Fruit fly (Drosophila melanogaster) whole organism, embryonic: ENCODE results near the gene CG3587.

Source experiments
- Abd-B ChIP-seq: fragments of 200-800 bp; sonication (Bioruptor generic); optimal IDR thresholded peaks from 2 replicates; lab custom pipeline; 2018; ENCODE audit warnings: missing biosample characterization, mild to moderate bottlenecking, missing genetic modification characterization, moderate library complexity
- Asciz ChIP-seq: fragments of 200-800 bp; sonication (Bioruptor generic); optimal IDR thresholded peaks from 2 replicates; lab custom pipeline; 2017; ENCODE audit warnings: missing biosample characterization, mild to moderate bottlenecking, missing genetic modification characterization, missing genetic modification reagents
- BEAF-32 ChIP-seq: fragments of 200-800 bp; sonication (Bioruptor generic); optimal IDR thresholded peaks from 3 replicates; lab custom pipeline; 2017; ENCODE audit warnings: missing biosample characterization, missing genetic modification characterization, mild to moderate bottlenecking, moderate library complexity, missing genetic modification reagents
- CG10321 ChIP-seq: fragments of 200-800 bp; sonication (Bioruptor generic); IDR thresholded peaks from 2 replicates; pipeline ENCODE4 v1.3.6; 2022; ENCODE audit warnings: missing biosample characterization, missing genetic modification characterization
- CG11085 ChIP-seq: fragments of 200-800 bp; sonication (Bioruptor generic); IDR thresholded peaks from 2 replicates; pipeline ENCODE4 v1.3.6; 2022; ENCODE audit warnings: missing biosample characterization, missing genetic modification characterization
- CG12769 ChIP-seq: fragments of 200-800 bp; sonication (Bioruptor generic); optimal IDR thresholded peaks from 2 replicates; lab custom pipeline; 2019; ENCODE audit warnings: missing biosample characterization, mild to moderate bottlenecking, missing genetic modification characterization, moderate library complexity
- CG15011 ChIP-seq: fragments of 200-800 bp; sonication (Bioruptor generic); optimal IDR thresholded peaks from 3 replicates; lab custom pipeline; 2018; ENCODE audit warnings: missing biosample characterization, mild to moderate bottlenecking, missing genetic modification characterization
- CG15601 ChIP-seq: fragments of 200-800 bp; sonication (Bioruptor generic); optimal IDR thresholded peaks from 3 replicates; lab custom pipeline; 2019; ENCODE audit warnings: missing biosample characterization, mild to moderate bottlenecking, missing genetic modification characterization, moderate library complexity
- CG17829 ChIP-seq: fragments of 200-800 bp; optimal IDR thresholded peaks from 2 replicates; lab custom pipeline; 2019; ENCODE audit warnings: missing biosample characterization, mild to moderate bottlenecking, missing genetic modification characterization, moderate library complexity
- CG18262 ChIP-seq: fragments of 200-800 bp; optimal IDR thresholded peaks from 3 replicates; lab custom pipeline; 2019; ENCODE audit warnings: missing biosample characterization, mild to moderate bottlenecking, missing genetic modification characterization, moderate library complexity
- CG2202 ChIP-seq: fragments of 200-800 bp; sonication (Bioruptor generic); optimal IDR thresholded peaks from 2 replicates; lab custom pipeline; 2018; ENCODE audit warnings: missing biosample characterization, mild to moderate bottlenecking, missing genetic modification characterization
- CG3065 ChIP-seq: fragments of 200-800 bp; sonication (Bioruptor generic); optimal IDR thresholded peaks from 2 replicates; lab custom pipeline; 2016; ENCODE audit warnings: missing biosample characterization, missing genetic modification characterization
- CG32532 ChIP-seq: fragments of 200-800 bp; sonication (Bioruptor generic); IDR thresholded peaks from 2 replicates; pipeline ENCODE4 v1.3.6; 2022; ENCODE audit warnings: missing biosample characterization, missing genetic modification characterization
- CG34376 ChIP-seq: fragments of 200-800 bp; sonication (Bioruptor generic); optimal IDR thresholded peaks from 2 replicates; lab custom pipeline; 2018; ENCODE audit warnings: missing biosample characterization, mild to moderate bottlenecking, missing genetic modification characterization
- CG4707 ChIP-seq: fragments of 200-800 bp; sonication (Bioruptor generic); optimal IDR thresholded peaks from 2 replicates; lab custom pipeline; 2018; ENCODE audit warnings: missing biosample characterization, mild to moderate bottlenecking, missing genetic modification characterization, moderate library complexity
- CG5953 ChIP-seq: fragments of 200-800 bp; sonication (Bioruptor generic); IDR thresholded peaks from 2 replicates; pipeline ENCODE4 v1.3.6; 2022; ENCODE audit warnings: missing biosample characterization, missing genetic modification characterization
- CG6272 ChIP-seq: fragments of 200-800 bp; sonication (Bioruptor generic); IDR thresholded peaks from 2 replicates; pipeline ENCODE4 v1.3.6; 2022; ENCODE audit warnings: missing biosample characterization, missing genetic modification characterization
- CG7745 ChIP-seq: fragments of 200-800 bp; sonication (Bioruptor generic); optimal IDR thresholded peaks from 2 replicates; lab custom pipeline; 2018; ENCODE audit warnings: missing biosample characterization, mild to moderate bottlenecking, missing genetic modification characterization, moderate library complexity
- CG7786 ChIP-seq: fragments of 200-800 bp; sonication (Bioruptor generic); optimal IDR thresholded peaks from 2 replicates; lab custom pipeline; 2016; ENCODE audit warnings: missing biosample characterization, missing genetic modification characterization
- CG9215 ChIP-seq: fragments of 200-800 bp; sonication (Bioruptor generic); IDR thresholded peaks from 2 replicates; pipeline ENCODE4 v1.3.6; 2022; ENCODE audit warnings: missing biosample characterization, missing genetic modification characterization
- CG9609 ChIP-seq: fragments of 200-800 bp; sonication (Bioruptor generic); optimal IDR thresholded peaks from 3 replicates; lab custom pipeline; 2016; ENCODE audit warnings: missing biosample characterization, missing genetic modification characterization
- CTCF ChIP-seq: fragments of 200-800 bp; sonication (Bioruptor generic); optimal IDR thresholded peaks from 2 replicates; lab custom pipeline; 2017; ENCODE audit warnings: missing biosample characterization, mild to moderate bottlenecking, missing genetic modification characterization, moderate library complexity
- Dbx ChIP-seq: fragments of 200-800 bp; sonication (Bioruptor generic); IDR thresholded peaks from 3 replicates; pipeline ENCODE4 v1.3.6; 2022; ENCODE audit warnings: missing biosample characterization, missing genetic modification characterization
- Dp ChIP-seq: fragments of 200-800 bp; sonication (Bioruptor generic); optimal IDR thresholded peaks from 2 replicates; lab custom pipeline; 2018; ENCODE audit warnings: missing biosample characterization, mild to moderate bottlenecking, missing genetic modification characterization, moderate library complexity
- E2f1 ChIP-seq: fragments of 200-800 bp; sonication (Bioruptor generic); IDR thresholded peaks from 2 replicates; pipeline ENCODE4 v1.3.6; 2022; ENCODE audit warnings: missing biosample characterization, missing genetic modification characterization
- Elba2 ChIP-seq: fragments of 200-800 bp; sonication (Bioruptor generic); optimal IDR thresholded peaks from 3 replicates; lab custom pipeline; 2016; ENCODE audit warnings: missing biosample characterization, missing genetic modification characterization
- Hr3 ChIP-seq: fragments of 200-800 bp; sonication (Bioruptor generic); optimal IDR thresholded peaks from 3 replicates; lab custom pipeline; 2016; ENCODE audit warnings: missing biosample characterization, missing genetic modification characterization
- Hr78 ChIP-seq, 2 experiments: fragments of 200-800 bp in 1 of 2; fragments of >200 bp in 1 of 2; sonication (Bioruptor generic) in 1 of 2; optimal IDR thresholded peaks; 2 replicates each; lab custom pipeline; 2017 to 2019; ENCODE audit warnings: missing biosample characterization in 2 of 2, missing genetic modification characterization in 2 of 2, mild to moderate bottlenecking in 1 of 2, moderate library complexity in 1 of 2
- Mad ChIP-seq: fragments of 200-800 bp; sonication (Bioruptor generic); optimal IDR thresholded peaks from 2 replicates; lab custom pipeline; 2016; ENCODE audit warnings: missing biosample characterization, missing genetic modification characterization
- NC2β ChIP-seq: fragments of 200-800 bp; sonication (Bioruptor generic); optimal IDR thresholded peaks from 2 replicates; lab custom pipeline; 2016; ENCODE audit warnings: missing biosample characterization, missing genetic modification characterization
- Opbp ChIP-seq: fragments of 200-800 bp; sonication (Bioruptor generic); IDR thresholded peaks from 3 replicates; pipeline ENCODE4 v1.3.6; 2022; ENCODE audit warnings: missing biosample characterization, missing genetic modification characterization; ENCODE audit not compliant: partially characterized antibody
- Pdp1 ChIP-seq, 2 experiments: fragments of 200-800 bp; sonication (Bioruptor generic); optimal IDR thresholded peaks; 3 replicates each; lab custom pipeline; 2016; ENCODE audit warnings: missing biosample characterization in 2 of 2, missing genetic modification characterization in 2 of 2, mild to moderate bottlenecking in 1 of 2, moderate library complexity in 1 of 2
- Sry-δ ChIP-seq: fragments of 200-800 bp; sonication (Bioruptor generic); optimal IDR thresholded peaks from 2 replicates; lab custom pipeline; 2016; ENCODE audit warnings: missing biosample characterization, missing genetic modification characterization
- Tbp ChIP-seq: fragments of >200 bp; optimal IDR thresholded peaks from 2 replicates; lab custom pipeline; 2018; ENCODE audit warnings: missing biosample characterization, missing genetic modification characterization
- Xrp1 ChIP-seq: fragments of 200-800 bp; sonication (Bioruptor generic); IDR thresholded peaks from 2 replicates; pipeline ENCODE4 v1.3.6; 2022; ENCODE audit warnings: missing biosample characterization, missing genetic modification characterization
- az2 ChIP-seq: fragments of 200-800 bp; sonication (Bioruptor generic); optimal IDR thresholded peaks from 3 replicates; lab custom pipeline; 2016; ENCODE audit warnings: missing biosample characterization, missing genetic modification characterization
- bigmax ChIP-seq: fragments of 200-800 bp; sonication (Bioruptor generic); optimal IDR thresholded peaks from 2 replicates; lab custom pipeline; 2018; ENCODE audit warnings: missing biosample characterization, mild to moderate bottlenecking, missing genetic modification characterization
- bowl ChIP-seq: fragments of 200-800 bp; sonication (Bioruptor generic); IDR thresholded peaks from 2 replicates; pipeline ENCODE4 v1.3.6; 2022; ENCODE audit warnings: missing biosample characterization, missing genetic modification characterization
- br ChIP-seq: fragments of >200 bp; optimal IDR thresholded peaks from 2 replicates; lab custom pipeline; 2017
- chm ChIP-seq: fragments of 200-800 bp; sonication (Bioruptor generic); IDR thresholded peaks from 2 replicates; pipeline ENCODE4 v1.3.6; 2022; ENCODE audit warnings: missing biosample characterization, missing genetic modification characterization
- ci ChIP-seq: fragments of 200-800 bp; sonication (Bioruptor generic); IDR thresholded peaks from 3 replicates; pipeline ENCODE4 v1.3.6; 2022; ENCODE audit warnings: missing biosample characterization, missing genetic modification characterization
- fd96Cb ChIP-seq: fragments of 200-800 bp; sonication (Bioruptor generic); optimal IDR thresholded peaks from 2 replicates; lab custom pipeline; 2018; ENCODE audit warnings: missing biosample characterization, mild to moderate bottlenecking, missing genetic modification characterization, moderate library complexity
- gce ChIP-seq: fragments of 200-800 bp; sonication (Bioruptor generic); IDR thresholded peaks from 3 replicates; pipeline ENCODE4 v1.3.6; 2022; ENCODE audit warnings: missing biosample characterization, missing genetic modification characterization
- insv ChIP-seq, 2 experiments: fragments of 200-800 bp; sonication (Bioruptor generic); optimal IDR thresholded peaks; 3 replicates each; lab custom pipeline; 2016 to 2018; ENCODE audit warnings: missing biosample characterization in 2 of 2, missing genetic modification characterization in 2 of 2
- lmd ChIP-seq: fragments of 200-800 bp; sonication (Bioruptor generic); IDR thresholded peaks from 2 replicates; pipeline ENCODE4 v1.3.6; 2022; ENCODE audit warnings: missing biosample characterization, missing genetic modification characterization
- otp ChIP-seq: fragments of 200-800 bp; sonication (Bioruptor generic); IDR thresholded peaks from 3 replicates; pipeline ENCODE4, ENCODE4 v1.3.6; 2022; ENCODE audit warnings: missing biosample characterization, missing genetic modification characterization
- pnt ChIP-seq: fragments of 200-800 bp; sonication (Bioruptor generic); optimal IDR thresholded peaks from 3 replicates; lab custom pipeline; 2016; ENCODE audit warnings: missing biosample characterization, missing genetic modification characterization
- psq ChIP-seq: fragments of 200-800 bp; sonication (Bioruptor generic); optimal IDR thresholded peaks from 2 replicates; lab custom pipeline; 2017; ENCODE audit warnings: missing biosample characterization, missing genetic modification characterization
- stwl ChIP-seq: fragments of 200-800 bp; sonication (Bioruptor generic); optimal IDR thresholded peaks from 3 replicates; lab custom pipeline; 2018; ENCODE audit warnings: missing biosample characterization, mild to moderate bottlenecking, missing genetic modification characterization, moderate library complexity
- twi ChIP-seq: fragments of 200-800 bp; optimal IDR thresholded peaks from 2 replicates; lab custom pipeline; 2019; ENCODE audit warnings: missing biosample characterization, mild to moderate bottlenecking, missing genetic modification characterization, moderate library complexity
- vnd ChIP-seq: fragments of 200-800 bp; sonication (Bioruptor generic); IDR thresholded peaks from 3 replicates; pipeline ENCODE4 v1.3.6; 2022; ENCODE audit warnings: missing biosample characterization, missing genetic modification characterization; ENCODE audit not compliant: partially characterized antibody

CG3587 gene

DNA sequence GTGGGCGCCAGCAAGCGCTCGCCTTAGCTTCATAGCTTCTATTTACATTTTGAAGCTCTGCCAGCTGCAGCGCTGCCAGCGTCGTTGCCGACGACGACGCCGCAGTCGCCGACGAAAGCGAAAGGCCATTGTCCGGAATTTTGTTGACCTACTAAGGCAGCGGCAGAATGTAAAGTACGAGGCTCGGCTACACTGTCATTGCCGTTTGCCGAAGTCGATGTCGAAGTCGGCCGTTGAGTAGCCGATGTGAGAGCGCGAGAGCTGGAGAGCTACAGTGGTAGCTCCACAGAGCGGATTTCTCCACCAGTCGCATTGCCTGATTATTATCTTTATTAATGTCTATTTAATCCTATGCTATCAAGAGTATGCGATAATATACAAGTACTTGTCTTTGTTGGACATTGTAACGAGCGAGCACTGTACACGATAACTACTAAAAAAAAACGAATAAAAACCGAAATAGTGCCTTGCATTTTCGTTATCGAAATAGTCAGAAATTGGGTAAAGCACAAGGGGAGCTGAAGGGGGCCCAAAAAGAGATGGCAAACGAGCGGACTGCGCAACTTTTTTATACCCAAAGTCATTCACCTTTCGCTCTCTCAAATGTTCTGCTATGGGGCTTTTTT, 23.6 kb downstream of the CG3587 start (continued):
- TF ChIP-seq CG18262 (tag; lab: Kevin White, UChicago): peak; percentile 86
- TF ChIP-seq CG12769 (tag; lab: Kevin White, UChicago): peak; percentile 97
- TF ChIP-seq CG6272 (GFP tag; lab: Robert Waterston, UW): peak; percentile 92
- peak; percentile 87 for TF ChIP-seq CG9215 (GFP tag; lab: Robert Waterston, UW)
- TF ChIP-seq Opbp (GFP tag; lab: Robert Waterston, UW): no peak
- TF ChIP-seq az2: peak; percentile 96
- peak; percentile 94 for TF ChIP-seq Hr3 (GFP tag; lab: Kevin White, UChicago)
- TF ChIP-seq CG9609: peak; percentile 91
- TF ChIP-seq bigmax (GFP tag; lab: Kevin White, UChicago): peak; percentile 37
- TF ChIP-seq ci (GFP tag; lab: Robert Waterston, UW): peak; percentile 99
- TF ChIP-seq twi (tag; lab: Kevin White, UChicago): peak; percentile 70
- TF ChIP-seq CG32532: peak; percentile 92
- peak; percentile 90 for TF ChIP-seq bowl (GFP tag; lab: Robert Waterston, UW)
- TF ChIP-seq Asciz (GFP tag; lab: Kevin White, UChicago): peak; percentile 89
- TF ChIP-seq CTCF (GFP tag; lab: Kevin White, UChicago): peak; percentile 50
- no peak for TF ChIP-seq BEAF-32 (GFP tag; lab: Kevin White, UChicago)
- peak; percentile 86 for TF ChIP-seq NC2β (GFP tag; lab: Kevin White, UChicago)
- peak; percentile 85 for TF ChIP-seq CG11085 (GFP tag; lab: Robert Waterston, UW)
- peak; percentile 72 for TF ChIP-seq psq (GFP tag; lab: Kevin White, UChicago)
- TF ChIP-seq Dp (GFP tag; lab: Kevin White, UChicago): no peak
- TF ChIP-seq vnd (GFP tag; lab: Robert Waterston, UW): 0 out of 3 replicates have a peak, but pooled peaks have one; percentile 9
- TF ChIP-seq CG15601 (tag; lab: Kevin White, UChicago): peak; percentile 89
- TF ChIP-seq E2f1: peak; percentile 95
- TF ChIP-seq Tbp: no peak
- TF ChIP-seq Xrp1 (GFP tag; lab: Robert Waterston, UW): peak; percentile 95
- peak in 1 of 2 experiments; percentile 77 for TF ChIP-seq Hr78 (GFP tag; optimal IDR thresholded peaks at IDR 0.05; lab: Kevin White, UChicago)
- TF ChIP-seq CG5953 (GFP tag; lab: Robert Waterston, UW): peak; percentile 97
- TF ChIP-seq pnt: peak; percentile 93
- no peak for TF ChIP-seq Elba2 (GFP tag; lab: Kevin White, UChicago)
- TF ChIP-seq Sry-δ (GFP tag; lab: Kevin White, UChicago): peak; percentile 62
- TF ChIP-seq CG7786: peak; percentile 93
- TF ChIP-seq CG10321: peak; percentile 74
- peak; percentile 93 for TF ChIP-seq Abd-B
- peak; percentile 88 for TF ChIP-seq CG17829 (tag; lab: Kevin White, UChicago)
- peak; percentile 95 for TF ChIP-seq otp (GFP tag; lab: Robert Waterston, UW)
- peak; percentile 93 for TF ChIP-seq chm (GFP tag; lab: Robert Waterston, UW)
- TF ChIP-seq CG34376: peak; percentile 78
- TF ChIP-seq Mad (GFP tag; lab: Kevin White, UChicago): peak; percentile 91
- TF ChIP-seq fd96Cb (tag; lab: Kevin White, UChicago): peak; percentile 95
- peak; percentile 86 to 95 for TF ChIP-seq Pdp1 (GFP tag; optimal IDR thresholded peaks at IDR 0.05; lab: Kevin White, UChicago)
- no peak for TF ChIP-seq br (lab: Kevin White, UChicago)
- TF ChIP-seq stwl (tag; lab: Kevin White, UChicago): no peak
- no peak for TF ChIP-seq CG7745 (tag; lab: Kevin White, UChicago)
- peak; percentile 82 for TF ChIP-seq CG15011
- peak; percentile 96 for TF ChIP-seq gce
- TF ChIP-seq lmd (GFP tag; lab: Robert Waterston, UW): peak; percentile 97
- peak; percentile 88 for TF ChIP-seq CG4707 (GFP tag; lab: Kevin White, UChicago)
- peak; percentile 42 for TF ChIP-seq CG2202 (tag; lab: Kevin White, UChicago)
- TF ChIP-seq Dbx (GFP tag; lab: Robert Waterston, UW): peak; percentile 90
- peak; percentile 78 for TF ChIP-seq CG3065 (GFP tag; lab: Kevin White, UChicago)
- peak in 1 of 2 experiments; percentile 44 for TF ChIP-seq insv (GFP tag; optimal IDR thresholded peaks at IDR 0.05; lab: Kevin White, UChicago)
